Worm (Caenorhabditis elegans) whole organism, L4/young adult: ENCODE measurements around the gene Y48G9A.11.

ENCODE experiments used
- W03F9.2 ChIP-seq: fragments of 150-350 bp; optimal IDR thresholded peaks from 2 replicates; lab custom pipeline; 2014; ENCODE audit warnings: missing biosample characterization, missing genetic modification characterization
- dao-5 ChIP-seq: sonication (generic microtip); optimal IDR thresholded peaks from 2 replicates; lab custom pipeline; 2016; ENCODE audit warnings: missing genotype, missing genetic modification characterization, moderate library complexity, missing compliant biosample characterization
- him-1 ChIP-seq: sonication (generic microtip); optimal IDR thresholded peaks from 2 replicates; lab custom pipeline; 2016; ENCODE audit warnings: missing genotype, missing genetic modification reagents, missing genetic modification characterization, missing compliant biosample characterization

Y48G9A.11 gene

DNA sequence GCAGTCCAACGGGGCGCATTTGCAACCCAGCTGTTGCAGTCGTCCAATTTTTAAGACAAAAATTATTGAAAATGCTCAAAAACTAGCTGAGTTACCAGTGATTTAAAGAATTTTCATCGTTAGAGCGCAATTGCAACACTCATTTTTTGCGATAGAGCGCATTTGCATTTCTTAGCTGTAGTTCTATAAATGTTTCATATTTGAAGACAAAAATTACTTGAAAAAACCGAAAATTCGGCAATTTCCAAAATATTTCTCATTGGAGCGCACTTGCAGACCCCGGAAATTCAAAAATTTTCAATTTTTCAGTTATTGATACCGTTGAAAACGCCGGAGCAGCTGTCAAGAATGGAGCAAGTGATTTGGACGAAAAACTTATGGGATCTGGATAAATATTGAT, 4.7 kb downstream of the Y48G9A.11 start:
- TF ChIP-seq dao-5 (tag; lab: Kevin White, UChicago) (no peak), W03F9.2 (tag; lab: Kevin White, UChicago) (no peak), him-1 (tag; lab: Kevin White, UChicago) (no peak)

DNA sequence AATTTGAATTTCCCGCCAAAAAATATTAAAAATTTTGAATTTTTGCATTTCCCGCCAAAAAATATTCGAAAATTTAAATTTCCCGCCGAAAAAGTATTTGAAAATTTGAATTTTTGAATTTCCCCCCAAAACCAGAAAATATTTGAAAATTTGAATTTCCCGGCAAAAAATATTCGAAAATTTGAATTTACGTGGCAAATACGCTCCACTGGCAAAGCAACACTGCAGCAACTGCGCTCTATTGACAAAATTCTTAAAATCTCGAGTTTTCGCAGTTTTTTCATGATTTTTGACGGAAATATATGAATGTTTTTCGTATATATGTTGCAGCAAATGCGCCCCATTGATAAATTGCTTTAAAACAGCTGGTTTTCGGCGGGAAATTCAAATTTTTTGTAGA, 5.3 kb downstream of the Y48G9A.11 start:
- no peak for TF ChIP-seq dao-5 (tag; lab: Kevin White, UChicago)
- TF ChIP-seq W03F9.2 (tag; lab: Kevin White, UChicago): no peak
- no peak for TF ChIP-seq him-1 (tag; lab: Kevin White, UChicago)

DNA sequence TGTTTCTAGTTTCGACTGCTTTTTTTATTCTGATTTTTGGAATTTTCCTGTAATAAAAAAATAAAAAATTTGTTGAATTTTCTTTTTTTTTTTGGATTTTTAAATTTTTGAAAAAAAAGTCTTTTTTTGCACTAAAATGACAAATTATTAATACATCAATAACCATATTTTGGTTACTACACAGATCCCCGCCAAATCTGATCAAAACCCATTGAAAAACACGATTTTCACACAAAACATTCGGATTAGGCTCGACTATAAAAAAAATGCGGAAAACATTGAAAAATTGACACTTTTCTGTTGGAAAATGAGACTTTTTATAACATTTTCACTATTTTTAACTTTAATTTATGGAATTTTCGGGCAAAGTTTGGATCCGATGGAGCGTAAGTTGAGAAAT, 6.4 kb downstream of the Y48G9A.11 start, which contains the start of gene Y48G9A.7:
Gene Y48G9A.7, plus strand, starts transcription at position 301 of the 400 bp plus-strand sequence.
- TF ChIP-seq him-1 (tag; lab: Kevin White, UChicago) (no peak), dao-5 (tag; lab: Kevin White, UChicago) (no peak)

DNA sequence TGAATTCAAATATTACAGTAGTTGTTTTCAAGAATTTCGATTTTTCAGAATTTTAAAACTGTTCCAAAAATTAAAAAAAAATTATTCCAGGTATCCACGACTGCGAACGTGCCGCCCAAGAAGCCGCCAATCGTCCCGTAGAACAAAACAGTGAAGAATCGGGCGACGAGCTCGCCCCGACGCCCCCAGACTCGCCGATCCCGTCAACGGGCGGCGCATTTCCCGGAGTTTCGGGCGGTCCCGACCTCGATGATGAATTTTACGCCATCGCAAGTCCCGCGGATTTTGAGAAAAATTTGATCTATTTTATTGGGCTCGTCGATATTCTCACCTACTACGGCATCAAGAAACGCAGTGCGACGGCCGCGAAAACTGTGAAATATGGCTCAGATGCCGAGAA, 10.8 kb downstream of the Y48G9A.11 start:
- no peak for TF ChIP-seq W03F9.2 (tag; lab: Kevin White, UChicago)
- TF ChIP-seq dao-5 (tag; lab: Kevin White, UChicago): no peak
- no peak for TF ChIP-seq him-1 (tag; lab: Kevin White, UChicago)

DNA sequence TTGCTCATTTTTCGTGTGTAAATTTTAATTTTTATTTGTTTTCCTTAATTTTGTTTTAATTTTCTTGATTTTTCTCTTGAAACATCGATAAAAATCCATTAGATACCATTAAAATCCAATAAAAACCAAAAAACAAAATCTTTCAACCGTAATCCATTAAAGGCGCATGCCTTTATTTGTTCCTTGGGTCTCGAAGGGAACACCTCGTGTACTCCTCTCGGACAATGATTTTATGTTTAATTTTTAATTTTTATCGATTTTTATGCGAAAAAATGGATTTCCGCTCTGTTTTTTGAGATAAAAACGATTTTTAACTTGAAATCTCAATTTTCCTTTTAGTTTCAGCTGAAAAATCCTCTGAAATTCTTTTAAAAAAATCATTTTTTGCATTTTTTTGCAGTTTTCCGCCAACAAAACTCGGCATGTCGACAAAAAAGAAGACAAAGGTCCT, 14.8 kb downstream of the Y48G9A.11 start, which contains the start of gene ppk-2:
Gene ppk-2, plus strand, starts transcription at position 401 of the 451 bp plus-strand sequence.
- TF ChIP-seq dao-5 (tag; lab: Kevin White, UChicago) (no peak), W03F9.2 (tag; lab: Kevin White, UChicago) (peak; percentile 45)

DNA sequence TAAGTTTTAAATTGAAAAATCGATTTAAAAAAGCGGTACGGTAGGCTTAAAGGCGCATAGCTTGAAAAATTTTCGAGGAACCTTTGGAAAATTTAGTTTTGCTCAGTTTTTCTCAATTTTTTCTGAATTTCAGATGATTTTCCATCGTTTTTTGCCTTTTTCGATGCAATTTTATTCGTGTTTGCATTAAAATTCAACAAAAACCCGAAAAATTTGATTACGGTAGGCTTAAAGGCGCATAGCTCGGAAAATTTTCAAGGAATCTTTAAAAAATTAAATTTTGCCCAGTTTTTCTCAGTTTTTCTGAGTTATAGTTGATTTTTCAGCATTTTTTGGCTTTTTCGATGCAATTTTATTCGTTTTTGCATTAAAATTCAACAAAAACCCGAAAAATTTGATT, 15.4 kb downstream of the Y48G9A.11 start:
- no peak for TF ChIP-seq him-1 (tag; lab: Kevin White, UChicago)
- no peak for TF ChIP-seq W03F9.2 (tag; lab: Kevin White, UChicago)
- TF ChIP-seq dao-5 (tag; lab: Kevin White, UChicago): no peak

DNA sequence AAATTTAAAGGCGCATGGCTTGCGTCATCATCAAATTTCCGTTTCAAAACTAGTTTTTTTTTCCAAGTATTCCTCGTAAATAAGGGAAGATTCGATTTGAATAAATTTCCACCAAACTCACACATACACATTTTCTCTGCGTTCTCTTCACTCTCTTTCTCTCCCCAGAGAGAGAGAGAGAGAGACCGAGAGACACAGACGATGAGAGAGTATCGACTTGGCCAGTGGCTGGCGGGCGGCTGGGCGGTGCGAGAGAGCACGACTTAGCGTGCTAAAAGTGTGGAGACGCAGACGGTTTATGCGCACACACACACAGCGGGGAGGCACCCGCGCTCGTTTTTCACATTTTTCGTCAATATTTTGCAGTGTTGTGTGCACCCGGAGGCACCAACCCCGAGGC, 15.9 kb downstream of the Y48G9A.11 start:
- TF ChIP-seq him-1 (tag; lab: Kevin White, UChicago) (no peak), dao-5 (tag; lab: Kevin White, UChicago) (no peak), W03F9.2 (tag; lab: Kevin White, UChicago) (no peak)

DNA sequence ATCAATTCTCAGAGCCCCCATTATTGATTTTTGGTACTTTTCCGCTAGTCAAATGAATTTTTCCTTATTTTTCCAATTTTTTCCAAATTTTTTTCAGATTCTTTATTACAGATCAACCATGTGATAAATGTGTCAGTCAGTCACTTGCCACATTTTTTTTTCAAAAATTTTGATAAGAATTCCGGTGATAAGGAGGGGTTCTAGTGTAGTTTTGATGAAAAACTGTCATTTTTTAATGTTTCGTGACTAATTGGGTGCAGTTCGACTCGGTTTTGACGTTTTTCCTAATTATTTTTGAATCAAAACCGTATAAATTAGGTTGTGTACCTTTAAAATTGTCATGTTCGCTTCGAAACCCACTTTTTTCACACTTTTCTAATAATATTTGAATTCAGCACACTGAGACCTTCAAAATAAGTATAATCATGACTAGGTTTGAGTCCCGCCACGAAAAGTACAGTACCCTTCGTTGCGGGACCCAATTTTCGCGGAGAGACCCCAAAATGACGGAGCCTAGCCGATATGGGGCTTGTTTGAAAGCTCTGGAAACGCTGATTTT, 16.8 kb downstream of the Y48G9A.11 start:
- TF ChIP-seq him-1 (tag; lab: Kevin White, UChicago) (no peak), W03F9.2 (tag; lab: Kevin White, UChicago) (no peak), dao-5 (tag; lab: Kevin White, UChicago) (no peak)

DNA sequence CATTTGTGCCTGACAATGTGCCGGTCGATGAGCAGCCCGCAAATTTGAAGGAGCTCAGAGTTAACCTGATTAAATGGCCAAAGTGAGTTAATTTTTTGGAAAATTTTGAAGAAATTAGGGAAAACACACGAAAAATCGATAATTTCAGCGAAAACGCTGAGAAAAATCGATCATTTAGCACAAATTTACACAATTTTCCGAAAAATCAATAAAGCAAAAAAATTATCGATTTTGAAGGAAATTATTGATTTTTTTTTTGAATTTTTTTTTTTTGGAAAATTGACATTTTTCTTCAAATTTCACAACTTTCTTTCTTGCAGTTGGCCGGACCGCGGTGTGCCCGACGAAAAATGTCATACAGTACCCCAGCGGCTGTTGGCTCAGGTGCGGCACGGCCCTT, 18.5 kb downstream of the Y48G9A.11 start:
- TF ChIP-seq him-1 (tag; lab: Kevin White, UChicago) (no peak), W03F9.2 (tag; lab: Kevin White, UChicago) (no peak), dao-5 (tag; lab: Kevin White, UChicago) (no peak)

DNA sequence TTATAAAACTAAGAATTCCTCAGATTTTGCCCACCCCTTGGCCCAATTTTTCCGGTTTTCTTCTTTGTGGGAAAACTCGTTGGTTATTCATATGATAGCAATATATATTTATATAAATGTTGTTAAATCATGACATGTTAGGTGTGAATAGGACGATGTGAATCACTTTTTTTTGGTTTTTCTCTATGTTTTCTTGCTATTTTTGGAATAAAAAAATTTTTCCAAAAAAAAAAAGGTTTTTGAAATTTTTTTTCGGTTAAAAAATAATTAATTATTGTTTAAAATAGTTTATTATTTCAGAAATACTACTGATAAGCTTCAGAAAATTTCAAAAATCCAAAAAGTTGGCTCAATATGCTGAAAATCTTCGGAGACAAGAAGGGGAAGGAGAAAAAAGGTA, 24.3 kb downstream of the Y48G9A.11 start, which contains the start of gene Y48G9A.9:
Gene Y48G9A.9, plus strand, starts transcription at position 301 of the 400 bp plus-strand sequence.
- TF ChIP-seq him-1 (tag; lab: Kevin White, UChicago): no peak
- TF ChIP-seq W03F9.2 (tag; lab: Kevin White, UChicago): no peak
- TF ChIP-seq dao-5 (tag; lab: Kevin White, UChicago): no peak

DNA sequence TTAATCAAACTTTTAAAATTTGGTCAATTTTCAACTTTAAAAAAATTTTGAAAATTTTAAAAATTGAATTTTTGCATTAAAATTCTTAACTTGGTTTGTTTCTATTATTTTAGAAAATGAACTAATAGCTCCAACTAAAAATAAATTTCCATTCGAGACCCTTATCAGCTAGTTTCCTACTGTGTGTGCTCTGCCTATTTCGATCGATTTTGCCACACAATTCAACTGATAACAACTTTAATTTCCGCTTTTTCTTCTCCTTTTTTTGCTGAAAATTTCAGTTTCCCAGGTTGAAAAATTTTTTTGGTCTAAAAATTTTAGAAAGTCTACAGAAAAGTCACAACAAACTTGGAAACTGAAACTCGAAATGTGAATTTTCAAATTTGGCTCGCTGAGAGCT, 25.3 kb downstream of the Y48G9A.11 start:
- no peak for TF ChIP-seq W03F9.2 (tag; lab: Kevin White, UChicago)
- TF ChIP-seq dao-5 (tag; lab: Kevin White, UChicago): no peak
- TF ChIP-seq him-1 (tag; lab: Kevin White, UChicago): no peak

DNA sequence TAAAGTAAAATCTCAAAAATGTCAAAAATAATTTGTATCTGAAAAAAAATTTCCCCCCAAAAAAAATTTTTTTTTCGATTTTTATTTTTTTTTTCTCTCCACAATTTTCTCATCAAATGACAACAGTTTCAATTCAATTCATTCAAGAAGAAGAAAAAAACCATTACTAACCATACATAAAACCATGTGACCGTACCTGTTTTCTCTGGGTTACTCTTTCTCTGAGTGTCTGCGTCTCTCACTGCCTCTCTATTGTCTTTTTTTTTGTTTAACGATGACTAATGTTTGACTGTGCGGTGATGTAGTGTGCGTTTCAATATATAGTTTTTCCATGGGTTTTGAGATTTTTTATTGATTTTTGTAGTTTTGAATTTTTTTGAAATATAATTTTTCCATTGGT, 26.0 kb downstream of the Y48G9A.11 start:
- no peak for TF ChIP-seq him-1 (tag; lab: Kevin White, UChicago)
- TF ChIP-seq dao-5 (tag; lab: Kevin White, UChicago): no peak
- peak; percentile 21 for TF ChIP-seq W03F9.2 (tag; lab: Kevin White, UChicago)

DNA sequence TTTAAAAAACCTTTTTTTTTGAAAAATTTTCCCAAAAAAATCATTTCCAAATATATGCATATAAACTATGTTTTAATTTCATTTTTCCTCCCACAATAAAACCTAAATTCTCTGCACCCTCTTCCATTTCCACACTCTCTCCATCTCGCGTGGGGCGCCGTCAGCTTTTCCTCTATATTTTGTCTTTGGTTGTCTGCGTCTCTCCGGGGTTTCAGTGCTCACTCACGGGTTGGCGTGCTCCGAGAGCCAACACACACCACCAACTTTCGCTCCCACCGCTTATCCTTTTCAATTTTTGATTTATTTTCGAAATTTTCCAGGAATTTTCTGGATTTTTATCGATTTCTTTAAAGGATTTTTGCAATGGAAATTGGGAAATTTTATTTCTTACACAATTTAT, 27.2 kb downstream of the Y48G9A.11 start:
- TF ChIP-seq W03F9.2 (tag; lab: Kevin White, UChicago): no peak
- no peak for TF ChIP-seq him-1 (tag; lab: Kevin White, UChicago)
- TF ChIP-seq dao-5 (tag; lab: Kevin White, UChicago): no peak

DNA sequence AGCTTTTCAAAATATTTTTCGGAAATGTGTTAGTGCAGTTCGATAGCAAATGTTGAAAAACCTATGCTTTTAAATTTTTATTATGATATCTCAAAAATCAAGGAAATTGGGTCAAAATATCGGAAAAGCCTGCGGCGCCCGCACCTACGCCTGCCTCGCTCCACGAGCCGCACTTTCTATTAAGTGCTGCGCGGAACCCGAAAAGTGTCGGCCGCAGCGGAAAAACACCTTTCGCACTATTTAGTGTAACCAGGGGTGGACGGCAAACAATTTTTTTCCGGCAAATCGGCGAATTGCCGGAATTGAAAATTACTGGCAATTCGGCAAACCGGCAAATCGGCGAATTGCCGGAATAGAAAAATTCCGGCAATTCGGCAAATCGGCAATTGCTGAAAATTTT, 31.9 kb downstream of the Y48G9A.11 start:
- TF ChIP-seq him-1 (tag; lab: Kevin White, UChicago) (no peak), dao-5 (tag; lab: Kevin White, UChicago) (no peak), W03F9.2 (tag; lab: Kevin White, UChicago) (no peak)
